Worm (Caenorhabditis elegans): ENCODE data around the gene C48D5.3.

Gene C48D5.3

ce11 chrIII:3546323-3546722, 35.2 kb downstream of the C48D5.3 start, which contains the start of gene C54C6.7:
Gene C54C6.7 (minus strand): TSS chrIII:3546423.
- TF ChIP-seq ztf-22 (GFP tag; optimal IDR thresholded peaks at IDR 0.05) = no peak
- TF ChIP-seq dpl-1 (GFP tag; optimal IDR thresholded peaks at IDR 0.05) = no peak

ce11 chrIII:3543071-3543470, 38.5 kb downstream of the C48D5.3 start:
- TF ChIP-seq cebp-1 (GFP tag; IDR thresholded peaks at IDR 0.05) (no peak), cebp-1 (tag; optimal IDR thresholded peaks at IDR 0.05) (peak; percentile 44), ceh-40 (GFP tag; IDR thresholded peaks at IDR 0.05) (no peak)

- TF ChIP-seq cebp-1 (GFP tag; IDR thresholded peaks at IDR 0.05) (0 out of 2 replicates have a peak, but pooled peaks have one; percentile 26), cebp-1 (tag; optimal IDR thresholded peaks at IDR 0.05) (peak; percentile 85), T07F8.4 (tag; optimal IDR thresholded peaks at IDR 0.05) (no peak), snpc-4 (GFP tag; optimal IDR thresholded peaks at IDR 0.05) (no peak), snpc-4 (tag; optimal IDR thresholded peaks at IDR 0.05) (no peak), sea-2 (GFP tag; IDR thresholded peaks at IDR 0.05) (no peak), zfh-2 (GFP tag; conservative IDR thresholded peaks at IDR 0.05) (peak; percentile 86), hlh-26 (GFP tag; conservative IDR thresholded peaks at IDR 0.05) (no peak), ama-1 (optimal IDR thresholded peaks at IDR 0.05) (no peak), ama-1 (GFP tag; optimal IDR thresholded peaks at IDR 0.05) (no peak), athp-1 (tag; optimal IDR thresholded peaks at IDR 0.05) (no peak), snpc-3.4 (tag; optimal IDR thresholded peaks at IDR 0.05) (no peak), D2030.7 (GFP tag; IDR thresholded peaks at IDR 0.05) (no peak), T26A5.8 (tag; optimal IDR thresholded peaks at IDR 0.05) (no peak), madf-10 (tag; optimal IDR thresholded peaks at IDR 0.05) (no peak), somi-1 (GFP tag; optimal IDR thresholded peaks at IDR 0.05) (no peak), lin-26 (GFP tag; IDR thresholded peaks at IDR 0.05) (no peak), efl-1 (GFP tag; optimal IDR thresholded peaks at IDR 0.05) (no peak)
Measured at ce11 chrIII:3542105-3542504, 39.4 kb downstream of the C48D5.3 start.

ce11 chrIII:3541539-3541938, 40.0 kb downstream of the C48D5.3 start, which contains the start of gene ben-1:
Gene ben-1 (minus strand): TSS chrIII:3541639.
- TF ChIP-seq xnd-1 (tag; optimal IDR thresholded peaks at IDR 0.05) = no peak
- no peak for TF ChIP-seq ztf-28 (GFP tag; IDR thresholded peaks at IDR 0.05)
- no peak for TF ChIP-seq tlf-1 (GFP tag; optimal IDR thresholded peaks at IDR 0.05)
- TF ChIP-seq nhr-179 (tag; optimal IDR thresholded peaks at IDR 0.05) = no peak

ce11 chrIII:3541093-3541492, 40.4 kb downstream of the C48D5.3 start:
- no peak for TF ChIP-seq Y79H2A.3 (GFP tag; conservative IDR thresholded peaks at IDR 0.05)
- TF ChIP-seq pha-4 (tag; optimal IDR thresholded peaks at IDR 0.05) = no peak
- TF ChIP-seq ztf-28 (GFP tag; IDR thresholded peaks at IDR 0.05) = no peak
- no peak for TF ChIP-seq nfyb-1 (GFP tag; IDR thresholded peaks at IDR 0.05)
- TF ChIP-seq snpc-3.4 (tag; optimal IDR thresholded peaks at IDR 0.05) = no peak
- no peak for TF ChIP-seq pbrm-1 (GFP tag; IDR thresholded peaks at IDR 0.05)
- no peak for TF ChIP-seq somi-1 (GFP tag; optimal IDR thresholded peaks at IDR 0.05)
- TF ChIP-seq nhr-179 (tag; optimal IDR thresholded peaks at IDR 0.05) = no peak
- no peak for TF ChIP-seq zfh-2 (GFP tag; conservative IDR thresholded peaks at IDR 0.05)
- TF ChIP-seq mxl-1 (tag; optimal IDR thresholded peaks at IDR 0.05) = no peak
- TF ChIP-seq K11D2.4 (GFP tag; IDR thresholded peaks at IDR 0.05) = no peak

ce11 chrIII:3540424-3540823, 41.1 kb downstream of the C48D5.3 start:
- TF ChIP-seq K12H6.12 (tag; optimal IDR thresholded peaks at IDR 0.05) (peak; percentile 30), dox-1 (GFP tag; IDR thresholded peaks at IDR 0.05) (0 out of 2 replicates have a peak, but pooled peaks have one; percentile 28), F23B12.7 (tag; optimal IDR thresholded peaks at IDR 0.05; ENCODE audit: insufficient read depth) (peak; percentile 2), nfya-2 (GFP tag; IDR thresholded peaks at IDR 0.05) (no peak), madf-10 (tag; optimal IDR thresholded peaks at IDR 0.05) (peak; percentile 17), lin-40 (tag; optimal IDR thresholded peaks at IDR 0.05) (peak; percentile 19), efl-1 (GFP tag; optimal IDR thresholded peaks at IDR 0.05) (peak; percentile 5), ceh-27 (GFP tag; optimal IDR thresholded peaks at IDR 0.05) (peak; percentile 24), cebp-1 (GFP tag; IDR thresholded peaks at IDR 0.05) (no peak), cebp-1 (tag; optimal IDR thresholded peaks at IDR 0.05) (peak; percentile 41), tbp1 (GFP tag; optimal IDR thresholded peaks at IDR 0.05) (peak; percentile 31), lin-54 (GFP tag; optimal IDR thresholded peaks at IDR 0.05) (peak; percentile 31), zim-3 (tag; optimal IDR thresholded peaks at IDR 0.05) (no peak), B0019.2 (GFP tag; conservative IDR thresholded peaks at IDR 0.05) (0 out of 2 replicates have a peak, but pooled peaks have one; percentile 32), ztf-26 (tag; optimal IDR thresholded peaks at IDR 0.05) (peak; percentile 15)

Measured in whole organism, young adult.